Fruit fly (Drosophila melanogaster): ENCODE measurements around the gene CG14327.

CG14327 gene

DNA sequence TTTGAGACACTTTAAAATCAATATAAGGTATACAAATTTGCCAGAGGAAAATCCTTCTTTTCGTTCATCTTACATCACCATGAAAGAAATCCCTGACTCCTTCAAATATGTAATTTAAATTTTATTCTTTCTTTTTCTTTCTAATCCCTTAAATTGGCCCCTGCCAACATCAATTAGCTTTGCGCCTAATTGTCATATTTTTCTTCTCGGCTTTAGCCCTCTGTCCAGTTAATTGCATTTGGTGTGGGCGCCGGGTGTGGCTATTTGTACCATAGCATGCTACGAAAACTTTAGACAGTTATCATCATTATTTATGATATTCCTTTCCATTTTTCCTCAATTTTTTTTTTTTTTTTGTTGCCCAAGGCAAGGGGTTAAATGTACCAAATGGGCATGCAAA is 16.9 kb downstream of the CG14327 start, which contains the start of gene CG43175:
TSS of gene CG43175 (plus strand) at position 301 of the 400 bp plus-strand sequence.
- no peak for TF ChIP-seq CG17806 (tag; optimal IDR thresholded peaks at IDR 0.05)
- TF ChIP-seq gl (tag; optimal IDR thresholded peaks at IDR 0.05): no peak
- no peak for TF ChIP-seq CG15710 (tag; optimal IDR thresholded peaks at IDR 0.05)

DNA sequence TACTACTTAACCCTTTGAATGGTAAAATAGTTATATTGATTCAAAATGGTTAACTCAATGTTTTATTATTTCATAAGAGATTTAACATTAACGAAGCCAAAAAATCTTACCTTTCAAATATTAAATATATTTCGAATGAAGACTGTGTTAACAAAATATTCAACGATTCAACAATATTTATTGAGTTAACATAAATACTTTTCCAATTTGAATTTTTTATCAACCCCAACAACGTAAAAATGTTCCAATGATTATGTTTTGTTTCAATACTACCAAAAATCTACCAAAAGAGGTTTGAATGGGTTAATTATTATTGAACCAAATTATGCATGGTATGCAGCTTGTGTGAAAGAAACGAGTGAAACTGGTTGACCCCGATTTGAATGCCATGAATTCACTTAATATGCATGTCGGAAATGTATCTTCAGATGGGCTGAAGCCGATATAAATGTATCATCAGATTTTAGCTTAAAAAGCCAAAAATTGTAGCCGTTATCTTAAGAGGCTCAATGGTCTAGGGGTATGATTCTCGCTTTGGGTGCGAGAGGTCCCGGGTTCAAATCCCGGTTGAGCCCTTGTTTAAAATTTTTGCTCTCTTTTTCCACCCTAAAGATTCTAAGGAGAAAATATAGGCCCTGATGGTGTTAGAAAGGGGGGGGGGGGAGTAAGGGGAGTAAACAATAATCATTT is 17.8 kb downstream of the CG14327 start:
- TF ChIP-seq CG4496 (GFP tag; IDR thresholded peaks at IDR 0.05): no peak
- no peak for TF ChIP-seq CG12605 (GFP tag; IDR thresholded peaks at IDR 0.05)
- no peak for TF ChIP-seq CG9948 (tag; optimal IDR thresholded peaks at IDR 0.05)
- TF ChIP-seq CG13204 (GFP tag; optimal IDR thresholded peaks at IDR 0.05): no peak
- TF ChIP-seq Snoo (tag; optimal IDR thresholded peaks at IDR 0.05): no peak
- no peak for TF ChIP-seq CG17806 (tag; optimal IDR thresholded peaks at IDR 0.05)
- TF ChIP-seq EcR (GFP tag; optimal IDR thresholded peaks at IDR 0.05): no peak
- TF ChIP-seq CG34367 (tag; optimal IDR thresholded peaks at IDR 0.05): no peak
- TF ChIP-seq CG8301 (tag; optimal IDR thresholded peaks at IDR 0.05): no peak
- no peak for TF ChIP-seq CG8159 (tag; optimal IDR thresholded peaks at IDR 0.05)
- TF ChIP-seq Ets98B (GFP tag; IDR thresholded peaks at IDR 0.05): no peak

DNA sequence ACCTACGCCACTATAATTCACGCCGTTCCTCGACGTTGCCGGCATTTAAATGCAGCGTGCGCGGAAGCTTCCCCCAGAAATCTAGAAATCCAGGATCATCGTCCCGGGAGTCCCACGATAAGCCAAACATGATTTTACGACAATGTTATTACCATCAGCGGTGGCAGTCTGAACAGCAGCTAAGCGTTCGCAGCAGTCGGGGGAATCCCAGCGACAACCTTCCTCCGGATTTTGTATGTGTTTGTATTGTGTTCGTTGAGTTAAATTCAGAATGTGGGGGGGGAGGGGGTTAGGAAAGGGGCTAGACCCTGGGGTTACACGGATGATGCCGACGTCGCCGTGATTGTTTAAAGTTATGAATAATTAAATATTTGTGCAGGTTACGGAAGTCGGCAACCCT is 30.5 kb downstream of the CG14327 start:
- TF ChIP-seq CG8159 (tag; optimal IDR thresholded peaks at IDR 0.05): no peak

DNA sequence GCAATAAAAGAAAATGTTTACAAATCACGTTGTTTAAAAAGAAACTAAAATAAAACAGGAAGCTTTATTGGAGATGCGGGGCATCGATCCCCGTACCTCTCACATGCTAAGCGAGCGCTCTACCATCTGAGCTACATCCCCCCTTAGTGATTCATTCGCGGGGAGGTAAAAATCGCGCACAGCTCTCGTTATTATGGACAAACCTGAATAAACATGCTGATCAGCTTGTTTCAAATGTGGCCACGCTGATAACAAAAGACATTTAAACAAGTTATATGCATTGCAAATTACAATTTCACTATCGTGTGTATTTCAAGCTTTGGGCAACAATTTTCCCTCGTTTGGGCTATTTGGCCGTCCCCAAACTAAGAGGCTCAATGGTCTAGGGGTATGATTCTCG is 31.7 kb downstream of the CG14327 start:
- TF ChIP-seq CG14655 (GFP tag; optimal IDR thresholded peaks at IDR 0.05) (no peak), CG32121 (GFP tag; IDR thresholded peaks at IDR 0.05) (no peak), CG9948 (tag; optimal IDR thresholded peaks at IDR 0.05) (no peak), CG15710 (tag; optimal IDR thresholded peaks at IDR 0.05) (no peak), CG4496 (GFP tag; IDR thresholded peaks at IDR 0.05) (peak; percentile 22; the same call in 1 of the 3 replicates), CG13204 (GFP tag; optimal IDR thresholded peaks at IDR 0.05) (no peak)

DNA sequence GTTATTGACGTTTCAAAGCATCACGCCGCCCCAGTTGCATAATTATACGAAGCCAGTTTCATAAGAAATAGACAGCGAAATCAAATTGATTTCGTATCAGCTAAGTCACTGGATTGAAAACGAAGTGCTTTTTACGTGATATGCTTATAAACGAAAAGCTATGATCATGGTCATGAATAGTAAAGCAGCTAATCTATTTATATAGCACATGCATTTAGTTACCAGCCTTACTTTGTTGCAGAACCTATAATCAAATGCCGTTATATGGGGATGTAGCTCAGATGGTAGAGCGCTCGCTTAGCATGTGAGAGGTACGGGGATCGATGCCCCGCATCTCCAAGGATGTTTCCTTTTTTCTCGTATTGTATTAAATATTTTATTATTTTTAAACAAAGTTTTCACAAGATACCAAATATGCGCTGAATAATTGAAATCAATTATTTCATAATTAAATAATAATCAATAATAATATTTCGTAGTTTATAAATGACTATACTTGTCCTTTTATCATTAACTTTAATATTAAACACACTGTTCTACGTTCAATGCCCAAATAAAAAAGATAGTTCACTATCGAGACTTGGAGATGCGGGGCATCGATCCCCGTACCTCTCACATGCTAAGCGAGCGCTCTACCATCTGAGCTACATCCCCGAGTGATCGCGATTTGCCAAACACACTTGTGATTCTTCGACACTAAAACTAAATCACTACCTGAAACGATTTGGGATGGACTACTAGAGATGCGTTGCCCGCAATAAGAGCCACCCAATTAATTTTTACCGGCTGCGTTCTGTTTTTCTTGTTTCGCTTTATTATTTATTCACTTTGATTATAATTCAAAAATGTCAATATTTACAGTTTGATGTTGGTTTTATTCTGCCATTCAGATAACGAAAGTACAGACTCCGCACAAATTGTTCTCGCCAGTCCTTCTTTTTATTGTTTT is 32.9 kb downstream of the CG14327 start:
- no peak for TF ChIP-seq Snoo (tag; optimal IDR thresholded peaks at IDR 0.05)
- no peak for TF ChIP-seq CG8301 (tag; optimal IDR thresholded peaks at IDR 0.05)
- TF ChIP-seq D1 (tag; optimal IDR thresholded peaks at IDR 0.05): no peak
- TF ChIP-seq rn (GFP tag; IDR thresholded peaks at IDR 0.05): no peak
- TF ChIP-seq fd96Ca (GFP tag; IDR thresholded peaks at IDR 0.05): no peak

DNA sequence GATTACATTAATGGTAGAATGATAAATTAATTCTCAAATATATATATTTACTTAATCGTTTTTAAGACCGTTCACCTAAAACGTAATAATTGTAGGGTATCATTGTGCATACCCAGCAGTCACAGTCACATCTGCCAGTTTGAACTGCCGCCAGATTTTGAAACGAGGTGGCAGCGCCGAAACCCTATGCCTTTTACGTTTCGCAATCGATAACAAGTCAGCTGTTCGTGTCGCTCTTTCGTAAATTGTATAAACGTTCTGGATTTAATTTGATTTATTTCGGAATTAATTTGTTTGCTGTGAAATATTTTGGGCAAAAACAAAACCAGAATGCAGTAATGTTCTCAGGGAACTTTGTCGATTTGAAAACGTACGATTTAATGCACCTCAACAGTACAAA is 33.9 kb downstream of the CG14327 start, which contains the start of gene CG14322:
TSS of gene CG14322 (plus strand) at position 236 of the 400 bp plus-strand sequence.
- TF ChIP-seq D1 (tag; optimal IDR thresholded peaks at IDR 0.05) (no peak), CG32121 (GFP tag; IDR thresholded peaks at IDR 0.05) (no peak), rn (GFP tag; IDR thresholded peaks at IDR 0.05) (no peak), CG34367 (tag; optimal IDR thresholded peaks at IDR 0.05) (no peak), CG17806 (tag; optimal IDR thresholded peaks at IDR 0.05) (no peak), fd96Ca (GFP tag; IDR thresholded peaks at IDR 0.05) (no peak), Pif1B (GFP tag; optimal IDR thresholded peaks at IDR 0.05) (no peak), CG8301 (tag; optimal IDR thresholded peaks at IDR 0.05) (no peak), gl (tag; optimal IDR thresholded peaks at IDR 0.05) (no peak), EcR (GFP tag; optimal IDR thresholded peaks at IDR 0.05) (no peak), CG9948 (tag; optimal IDR thresholded peaks at IDR 0.05) (no peak), CG12605 (GFP tag; IDR thresholded peaks at IDR 0.05) (no peak), CG14655 (GFP tag; optimal IDR thresholded peaks at IDR 0.05) (no peak), CG10348 (GFP tag; IDR thresholded peaks at IDR 0.05) (no peak), Snoo (tag; optimal IDR thresholded peaks at IDR 0.05) (no peak), CG8159 (tag; optimal IDR thresholded peaks at IDR 0.05) (no peak), CG4496 (GFP tag; IDR thresholded peaks at IDR 0.05) (no peak), CG15710 (tag; optimal IDR thresholded peaks at IDR 0.05) (no peak)

DNA sequence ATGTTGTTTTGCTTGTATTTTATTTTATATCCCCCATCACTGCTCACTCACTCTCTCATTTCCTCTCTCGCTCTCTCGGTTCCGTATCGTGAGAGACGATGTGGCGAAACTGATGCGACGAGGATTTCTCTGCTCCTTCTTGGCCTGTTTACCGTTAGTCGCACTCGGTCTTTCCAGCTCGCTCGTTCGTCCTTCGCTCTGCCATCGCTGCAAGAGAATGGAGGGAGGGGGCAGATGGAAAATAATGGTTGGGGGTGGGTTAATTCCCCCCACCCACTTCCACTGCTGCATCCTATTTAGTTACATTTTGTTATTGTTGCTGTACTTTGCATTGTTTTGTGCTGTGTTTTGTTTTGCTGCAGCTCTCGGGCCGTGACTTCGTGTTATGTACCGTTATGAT is 40.4 kb downstream of the CG14327 start:
- no peak for TF ChIP-seq gl (tag; optimal IDR thresholded peaks at IDR 0.05)
- no peak for TF ChIP-seq EcR (GFP tag; optimal IDR thresholded peaks at IDR 0.05)
- TF ChIP-seq CG10348 (GFP tag; IDR thresholded peaks at IDR 0.05): no peak
- TF ChIP-seq Ets98B (GFP tag; IDR thresholded peaks at IDR 0.05): no peak
- no peak for TF ChIP-seq Pif1A (GFP tag; optimal IDR thresholded peaks at IDR 0.05)
- no peak for TF ChIP-seq rn (GFP tag; IDR thresholded peaks at IDR 0.05)
- no peak for TF ChIP-seq fd96Ca (GFP tag; IDR thresholded peaks at IDR 0.05)
- no peak for TF ChIP-seq CG13204 (GFP tag; optimal IDR thresholded peaks at IDR 0.05)
- no peak for TF ChIP-seq CG15710 (tag; optimal IDR thresholded peaks at IDR 0.05)
- no peak for TF ChIP-seq Snoo (tag; optimal IDR thresholded peaks at IDR 0.05)
